Worm (Caenorhabditis elegans) whole organism, L1 larva: ENCODE measurements around the gene sgk-1.

Source experiments
- C04F5.9 ChIP-seq: sonication (generic microtip); optimal IDR thresholded peaks from 2 replicates; lab custom pipeline; 2016; ENCODE audit warnings: missing genetic modification characterization, missing compliant biosample characterization
- Y116A8C.19 ChIP-seq: sonication (generic microtip); optimal IDR thresholded peaks from 2 replicates; lab custom pipeline; 2016; ENCODE audit warnings: missing compliant biosample characterization, missing genetic modification characterization, borderline replicate concordance
- aha-1 ChIP-seq: fragments of 150-350 bp; optimal IDR thresholded peaks from 2 replicates; lab custom pipeline; 2014; ENCODE audit warnings: missing biosample characterization, missing genetic modification characterization
- alr-1 ChIP-seq: fragments of 200-800 bp; sonication (Bioruptor generic); optimal IDR thresholded peaks from 2 replicates; lab custom pipeline; 2018; ENCODE audit warnings: borderline replicate concordance, mild to moderate bottlenecking, missing genetic modification characterization, missing compliant biosample characterization
- aly-2 ChIP-seq: fragments of 150-350 bp; optimal IDR thresholded peaks from 2 replicates; lab custom pipeline; 2014; ENCODE audit warnings: missing biosample characterization, missing genetic modification characterization
- blmp-1 ChIP-seq: fragments of 150-350 bp; optimal IDR thresholded peaks from 2 replicates; lab custom pipeline; 2014; ENCODE audit warnings: missing biosample characterization, missing genetic modification characterization
- ceh-63 ChIP-seq: fragments of 200-800 bp; sonication (Bioruptor generic); optimal IDR thresholded peaks from 2 replicates; lab custom pipeline; 2018; ENCODE audit warnings: mild to moderate bottlenecking, missing genetic modification characterization, missing compliant biosample characterization
- ceh-90 ChIP-seq: sonication (generic microtip); optimal IDR thresholded peaks from 2 replicates; lab custom pipeline; 2016; ENCODE audit warnings: missing genetic modification characterization, missing compliant biosample characterization
- ces-1 ChIP-seq: fragments of 150-350 bp; optimal IDR thresholded peaks from 2 replicates; lab custom pipeline; 2014; ENCODE audit warnings: missing biosample characterization, missing genetic modification reagents, missing genetic modification characterization
- efl-1 ChIP-seq, 4 experiments: fragments of 150-350 bp; optimal IDR thresholded peaks in 3 of 4; peaks in 1 of 4; 1 replicate in 1 of 4; 2 replicates in 3 of 4; lab custom pipeline; 2014; ENCODE audit warnings: missing biosample characterization in 2 of 4, missing genetic modification characterization in 2 of 4, missing genetic modification reagents in 2 of 4
- egl-13 ChIP-seq: sonication (generic microtip); optimal IDR thresholded peaks from 2 replicates; lab custom pipeline; 2016; ENCODE audit warnings: missing genotype, missing genetic modification reagents, missing genetic modification characterization, missing compliant biosample characterization
- egl-27 ChIP-seq, 2 experiments: fragments of 150-350 bp in 1 of 2; sonication (generic microtip); optimal IDR thresholded peaks; 3 replicates each; lab custom pipeline; 2017 to 2018; ENCODE audit warnings: missing biosample characterization in 2 of 2, missing genetic modification characterization in 2 of 2, missing genetic modification reagents in 2 of 2
- elt-2 ChIP-seq: sonication (generic microtip); optimal IDR thresholded peaks from 2 replicates; lab custom pipeline; 2016; ENCODE audit warnings: missing genetic modification characterization, mild to moderate bottlenecking, inconsistent platforms, missing compliant biosample characterization, missing genetic modification reagents
- elt-3 ChIP-seq, 6 experiments: fragments of 150-350 bp in 1 of 6; sonication (generic microtip); optimal IDR thresholded peaks; 2 replicates each; lab custom pipeline; 2017 to 2018; ENCODE audit warnings: missing biosample characterization in 6 of 6, missing genetic modification characterization in 6 of 6, inconsistent platforms in 1 of 6
- ets-5 ChIP-seq: fragments of 200-800 bp; sonication (Bioruptor generic); IDR thresholded peaks from 2 replicates; pipeline ENCODE4 v1.3.6; 2022; ENCODE audit warnings: missing genetic modification characterization, missing compliant biosample characterization
- fkh-4 ChIP-seq: sonication (generic microtip); optimal IDR thresholded peaks from 2 replicates; lab custom pipeline; 2016; ENCODE audit warnings: missing compliant biosample characterization, missing genetic modification characterization, borderline replicate concordance
- fkh-8 ChIP-seq: sonication (generic microtip); optimal IDR thresholded peaks from 2 replicates; lab custom pipeline; 2016; ENCODE audit warnings: mild to moderate bottlenecking, missing genetic modification characterization, missing compliant biosample characterization
- fos-1 ChIP-seq: fragments of 150-350 bp; optimal IDR thresholded peaks from 2 replicates; lab custom pipeline; 2014; ENCODE audit warnings: missing biosample characterization, missing genetic modification characterization
- grh-1 ChIP-seq: fragments of 200-800 bp; sonication (Bioruptor generic); IDR thresholded peaks from 2 replicates; pipeline ENCODE4 v1.3.6; 2022; ENCODE audit warnings: missing genetic modification reagents, missing genetic modification characterization, missing compliant biosample characterization
- hpl-2 ChIP-seq: fragments of 150-350 bp; optimal IDR thresholded peaks from 2 replicates; lab custom pipeline; 2014; ENCODE audit warnings: missing biosample characterization, missing genetic modification reagents, missing genetic modification characterization
- irx-1 ChIP-seq: sonication (generic microtip); optimal IDR thresholded peaks from 2 replicates; lab custom pipeline; 2016; ENCODE audit warnings: missing genetic modification characterization, missing compliant biosample characterization
- isw-1 ChIP-seq: fragments of 200-800 bp; sonication (Bioruptor generic); IDR thresholded peaks from 2 replicates; pipeline ENCODE4 v1.3.6; 2022; ENCODE audit warnings: missing genetic modification characterization, missing compliant biosample characterization
- jun-1 ChIP-seq: fragments of 150-350 bp; optimal IDR thresholded peaks from 2 replicates; lab custom pipeline; 2014; ENCODE audit warnings: missing biosample characterization, missing genetic modification reagents, missing genetic modification characterization
- lin-14 ChIP-seq: fragments of 200-800 bp; sonication (Bioruptor generic); optimal IDR thresholded peaks from 2 replicates; lab custom pipeline; 2018; ENCODE audit warnings: mild to moderate bottlenecking, missing genetic modification characterization, moderate library complexity, missing compliant biosample characterization
- lin-15B ChIP-seq: fragments of 150-350 bp; sonication (generic microtip); optimal IDR thresholded peaks from 3 replicates; lab custom pipeline; 2014; ENCODE audit warnings: missing biosample characterization, missing genetic modification characterization
- lin-35 ChIP-seq, 2 experiments: fragments of 150-350 bp; optimal IDR thresholded peaks; 2 replicates each; lab custom pipeline; 2014; ENCODE audit warnings: missing biosample characterization in 2 of 2, missing genetic modification characterization in 2 of 2, missing genetic modification reagents in 2 of 2
- lin-39 ChIP-seq: fragments of 150-350 bp; optimal IDR thresholded peaks from 2 replicates; lab custom pipeline; 2014; ENCODE audit warnings: missing biosample characterization, missing genetic modification reagents, missing genetic modification characterization
- lsy-2 ChIP-seq, 2 experiments: fragments of 150-350 bp; optimal IDR thresholded peaks; 2 replicates each; lab custom pipeline; 2014; ENCODE audit warnings: missing biosample characterization in 2 of 2, missing genetic modification characterization in 2 of 2
- mdl-1 ChIP-seq, 2 experiments: fragments of 150-350 bp; optimal IDR thresholded peaks; 2 replicates each; lab custom pipeline; 2014 to 2017; ENCODE audit warnings: missing biosample characterization in 2 of 2, missing genetic modification characterization in 2 of 2, inconsistent platforms in 1 of 2
- mef-2 ChIP-seq: fragments of 150-350 bp; optimal IDR thresholded peaks from 2 replicates; lab custom pipeline; 2014; ENCODE audit warnings: missing biosample characterization, missing genetic modification characterization
- nhr-12 ChIP-seq: sonication (generic microtip); optimal IDR thresholded peaks from 2 replicates; lab custom pipeline; 2017; ENCODE audit warnings: missing biosample characterization, missing genetic modification characterization
- nhr-19 ChIP-seq: fragments of 200-800 bp; sonication (Bioruptor generic); conservative IDR thresholded peaks from 2 replicates; pipeline ENCODE4 v1.3.6; 2022; ENCODE audit warnings: missing genetic modification characterization, missing compliant biosample characterization
- nhr-20 ChIP-seq: sonication (generic microtip); optimal IDR thresholded peaks from 2 replicates; lab custom pipeline; 2016; ENCODE audit warnings: mild to moderate bottlenecking, missing genetic modification characterization, missing compliant biosample characterization
- nhr-28 ChIP-seq: fragments of 150-350 bp; optimal IDR thresholded peaks from 2 replicates; lab custom pipeline; 2014; ENCODE audit warnings: missing biosample characterization, missing genetic modification characterization
- nhr-71 ChIP-seq: sonication (generic microtip); optimal IDR thresholded peaks from 2 replicates; lab custom pipeline; 2016; ENCODE audit warnings: mild to moderate bottlenecking, missing genetic modification characterization, moderate library complexity, missing compliant biosample characterization
- nhr-76 ChIP-seq: sonication (generic microtip); optimal IDR thresholded peaks from 2 replicates; lab custom pipeline; 2017; ENCODE audit warnings: missing biosample characterization, missing genetic modification characterization
- nhr-77 ChIP-seq: fragments of 150-350 bp; optimal IDR thresholded peaks from 2 replicates; lab custom pipeline; 2014; ENCODE audit warnings: missing biosample characterization, missing genetic modification characterization
- nhr-84 ChIP-seq: sonication (generic microtip); optimal IDR thresholded peaks from 2 replicates; lab custom pipeline; 2017; ENCODE audit warnings: missing biosample characterization, missing genetic modification characterization
- nhr-85 ChIP-seq: sonication (generic microtip); peaks from one replicate; lab custom pipeline; 2016; ENCODE audit warnings: missing genetic modification characterization, inconsistent platforms, missing compliant biosample characterization
- pag-3 ChIP-seq: sonication (generic microtip); optimal IDR thresholded peaks from 2 replicates; lab custom pipeline; 2017; ENCODE audit warnings: missing genetic modification characterization, mild to moderate bottlenecking, missing compliant biosample characterization, antibody characterized with exemption, borderline replicate concordance; ENCODE audit not compliant: insufficient read depth
- skn-1 ChIP-seq: fragments of 150-350 bp; optimal IDR thresholded peaks from 2 replicates; lab custom pipeline; 2014; ENCODE audit warnings: missing biosample characterization, missing genetic modification characterization
- snu-23 ChIP-seq: sonication (generic microtip); optimal IDR thresholded peaks from 2 replicates; lab custom pipeline; 2016; ENCODE audit warnings: missing genetic modification characterization, missing compliant biosample characterization
- sox-4 ChIP-seq: sonication (generic microtip); optimal IDR thresholded peaks from 2 replicates; lab custom pipeline; 2016; ENCODE audit warnings: missing genetic modification characterization, missing compliant biosample characterization
- sptf-1 ChIP-seq: fragments of 150-350 bp; optimal IDR thresholded peaks from 2 replicates; lab custom pipeline; 2014; ENCODE audit warnings: missing biosample characterization, missing genetic modification characterization
- sup-37 ChIP-seq: fragments of 200-800 bp; sonication (Bioruptor generic); optimal IDR thresholded peaks from 2 replicates; lab custom pipeline; 2018; ENCODE audit warnings: mild to moderate bottlenecking, missing genetic modification characterization, missing compliant biosample characterization
- swsn-7 ChIP-seq: sonication (generic microtip); optimal IDR thresholded peaks from 2 replicates; lab custom pipeline; 2016; ENCODE audit warnings: missing genetic modification characterization, missing compliant biosample characterization
- tbx-2 ChIP-seq: sonication (generic microtip); optimal IDR thresholded peaks from 2 replicates; lab custom pipeline; 2016; ENCODE audit warnings: missing genetic modification characterization, missing compliant biosample characterization
- tlp-1 ChIP-seq: fragments of 150-350 bp; optimal IDR thresholded peaks from 2 replicates; lab custom pipeline; 2014; ENCODE audit warnings: missing biosample characterization, missing genetic modification characterization
- unc-130 ChIP-seq: fragments of 150-350 bp; optimal IDR thresholded peaks from 2 replicates; lab custom pipeline; 2017; ENCODE audit warnings: missing biosample characterization, missing genetic modification characterization, inconsistent platforms
- unc-30 ChIP-seq: sonication (generic microtip); optimal IDR thresholded peaks from 2 replicates; lab custom pipeline; 2017; ENCODE audit warnings: missing biosample characterization, missing genetic modification characterization
- unc-86 ChIP-seq: sonication (generic microtip); optimal IDR thresholded peaks from 2 replicates; lab custom pipeline; 2016; ENCODE audit warnings: missing genetic modification characterization, missing compliant biosample characterization
- vab-15 ChIP-seq: sonication (generic microtip); optimal IDR thresholded peaks from 2 replicates; lab custom pipeline; 2017; ENCODE audit warnings: missing genotype, mild to moderate bottlenecking, missing genetic modification characterization, missing compliant biosample characterization
- zag-1 ChIP-seq: fragments of 150-350 bp; optimal IDR thresholded peaks from 2 replicates; lab custom pipeline; 2014; ENCODE audit warnings: missing biosample characterization, missing genetic modification characterization
- ztf-4 ChIP-seq: fragments of 150-350 bp; optimal IDR thresholded peaks from 2 replicates; lab custom pipeline; 2014; ENCODE audit warnings: missing biosample characterization, missing genetic modification characterization

sgk-1 gene

DNA sequence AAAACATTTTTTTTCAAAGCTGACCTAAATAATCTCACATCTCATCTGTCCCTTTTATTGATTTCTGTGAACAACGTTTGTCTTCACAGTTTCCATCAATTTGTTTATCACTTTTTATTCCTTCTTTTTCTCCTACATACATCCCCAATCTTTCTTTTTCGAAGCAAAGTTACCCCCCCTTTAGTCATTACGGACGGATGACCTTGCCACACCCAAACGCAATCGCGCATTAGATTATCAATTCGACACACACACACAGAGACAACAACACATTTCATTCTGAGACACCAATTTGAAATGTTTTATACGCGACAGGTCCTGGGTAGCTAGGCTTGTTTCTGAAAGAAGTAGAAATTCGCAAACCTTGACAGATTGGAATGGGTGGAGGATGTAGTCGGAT, 1.4 kb upstream of the sgk-1 start:
- TF ChIP-seq elt-2 (tag; lab: Kevin White, UChicago) = no peak
- TF ChIP-seq ztf-4 = no peak
- TF ChIP-seq unc-30 (tag; lab: Kevin White, UChicago) = no peak
- no peak for TF ChIP-seq alr-1
- no peak for TF ChIP-seq nhr-77 (tag; lab: Kevin White, UChicago)
- peak in 1 of 2 experiments; percentile 10 for TF ChIP-seq lin-35 (GFP tag; optimal IDR thresholded peaks at IDR 0.05; lab: Kevin White, UChicago)
- no peak for TF ChIP-seq aha-1 (tag; lab: Kevin White, UChicago)
- TF ChIP-seq nhr-84 (tag; lab: Kevin White, UChicago) = no peak
- TF ChIP-seq unc-86 (tag; lab: Kevin White, UChicago) = no peak
- no peak for TF ChIP-seq tbx-2 (tag; lab: Kevin White, UChicago)
- no peak for TF ChIP-seq ceh-90
- TF ChIP-seq nhr-76 (tag; lab: Kevin White, UChicago) = no peak
- TF ChIP-seq egl-27 (tag; optimal IDR thresholded peaks at IDR 0.05; lab: Kevin White, UChicago) = no peak
- TF ChIP-seq blmp-1 (tag; lab: Kevin White, UChicago) = peak; percentile 80
- no peak for TF ChIP-seq ceh-63 (GFP tag; lab: Kevin White, UChicago)
- peak in 4 of 6 experiments; percentile 25 to 80 (median 64) for TF ChIP-seq elt-3 (tag; optimal IDR thresholded peaks at IDR 0.05; lab: Kevin White, UChicago)
- no peak for TF ChIP-seq lin-15B
- no peak for TF ChIP-seq fkh-8 (tag; lab: Kevin White, UChicago)
- peak; percentile 80 for TF ChIP-seq lin-14
- TF ChIP-seq skn-1 = no peak
- no peak for TF ChIP-seq Y116A8C.19 (tag; lab: Kevin White, UChicago)
- TF ChIP-seq fkh-4 = no peak
- TF ChIP-seq ets-5 (GFP tag; lab: Robert Waterston, UW) = no peak
- peak; percentile 36 for TF ChIP-seq nhr-71 (tag; lab: Kevin White, UChicago)
- TF ChIP-seq nhr-85 (tag; lab: Kevin White, UChicago) = peak; percentile 89
- TF ChIP-seq C04F5.9 (tag; lab: Kevin White, UChicago) = no peak
- no peak for TF ChIP-seq efl-1 (optimal IDR thresholded peaks at IDR 0.05; lab: Kevin White, UChicago)
- TF ChIP-seq efl-1 (GFP tag; optimal IDR thresholded peaks at IDR 0.05 in 1 of 2; lab: Kevin White, UChicago) = no peak
- no peak for TF ChIP-seq pag-3
- no peak for TF ChIP-seq vab-15 (tag; lab: Kevin White, UChicago)
- no peak for TF ChIP-seq sox-4
- no peak for TF ChIP-seq zag-1 (tag; lab: Kevin White, UChicago)
- TF ChIP-seq nhr-19 (GFP tag; lab: Robert Waterston, UW) = 0 out of 2 replicates have a peak, but pooled peaks have one; percentile 15
- no peak for TF ChIP-seq lin-39 (tag; lab: Kevin White, UChicago)
- no peak for TF ChIP-seq isw-1 (GFP tag; lab: Robert Waterston, UW)
- TF ChIP-seq snu-23 (GFP tag; lab: Kevin White, UChicago) = peak; percentile 45
- TF ChIP-seq aly-2 (tag; lab: Kevin White, UChicago) = no peak
- no peak for TF ChIP-seq nhr-28 (tag; lab: Kevin White, UChicago)
- no peak for TF ChIP-seq irx-1
- TF ChIP-seq hpl-2 (GFP tag; lab: Kevin White, UChicago) = no peak
- TF ChIP-seq lsy-2 (tag; optimal IDR thresholded peaks at IDR 0.05; lab: Kevin White, UChicago) = peak in 1 of 2 experiments; percentile 6
- no peak for TF ChIP-seq nhr-12 (tag; lab: Kevin White, UChicago)
- peak; percentile 27 for TF ChIP-seq nhr-20 (tag; lab: Kevin White, UChicago)
- TF ChIP-seq egl-13 (tag; lab: Kevin White, UChicago) = no peak
- no peak for TF ChIP-seq swsn-7
- TF ChIP-seq grh-1 (GFP tag; lab: Robert Waterston, UW) = no peak
- TF ChIP-seq mef-2 (tag; lab: Kevin White, UChicago) = no peak
- no peak for TF ChIP-seq sptf-1 (tag; lab: Kevin White, UChicago)
- peak; percentile 6 for TF ChIP-seq unc-130 (tag; lab: Kevin White, UChicago)
- TF ChIP-seq sup-37 = no peak
- no peak for TF ChIP-seq mdl-1 (tag; optimal IDR thresholded peaks at IDR 0.05; lab: Kevin White, UChicago)
- no peak for TF ChIP-seq ces-1
- no peak for TF ChIP-seq tlp-1 (tag; lab: Kevin White, UChicago)
- no peak for TF ChIP-seq fos-1 (tag; lab: Kevin White, UChicago)
- no peak for TF ChIP-seq jun-1
